Worm (Caenorhabditis elegans): ENCODE measurements around the gene K10D6.4.

K10D6.4 gene

DNA sequence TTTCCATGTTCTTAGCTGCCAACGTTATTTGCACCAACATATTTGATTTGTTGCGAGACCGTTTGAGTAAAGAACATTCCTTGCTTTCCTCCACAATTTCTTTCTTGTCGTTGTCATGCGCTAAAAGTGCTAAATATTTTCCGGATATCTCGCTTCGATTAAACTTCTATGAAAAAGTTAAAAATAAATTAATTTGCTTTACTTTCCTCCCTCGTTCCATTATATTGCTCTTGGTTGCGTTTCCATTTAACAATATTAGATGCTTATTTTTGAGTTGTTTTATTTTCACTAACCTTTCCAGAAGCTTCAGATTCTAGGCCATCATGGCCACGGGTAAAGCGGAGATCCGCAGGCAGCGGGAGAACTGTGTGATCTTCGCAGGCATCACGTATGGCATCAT lies 39.9 kb downstream of the K10D6.4 start, which contains the start of gene pgap-1:
Gene pgap-1, plus strand, starts transcription at position 301 of the 400 bp plus-strand sequence.
- TF ChIP-seq mls-2 (tag; optimal IDR thresholded peaks at IDR 0.05), result no peak
- TF ChIP-seq unc-62 (GFP tag; optimal IDR thresholded peaks at IDR 0.05), result no peak
- no peak for TF ChIP-seq nhr-76 (tag; optimal IDR thresholded peaks at IDR 0.05)
- no peak for TF ChIP-seq snpc-4 (tag; optimal IDR thresholded peaks at IDR 0.05)
- TF ChIP-seq cnd-1 (tag; optimal IDR thresholded peaks at IDR 0.05), result no peak
- TF ChIP-seq blmp-1 (tag; optimal IDR thresholded peaks at IDR 0.05), result no peak
- no peak for TF ChIP-seq sptf-1 (tag; optimal IDR thresholded peaks at IDR 0.05)
- no peak for TF ChIP-seq elt-3 (tag; optimal IDR thresholded peaks at IDR 0.05)
- TF ChIP-seq zip-8 (tag; optimal IDR thresholded peaks at IDR 0.05), result no peak

ce11 chrV:11244539-11244938 lies 42.8 kb downstream of the K10D6.4 start, which contains the start of gene mxl-1:
mxl-1 (plus strand) TSS chrV:11244839.
- TF ChIP-seq tbx-8 (GFP tag; optimal IDR thresholded peaks at IDR 0.05) (no peak), mls-2 (tag; optimal IDR thresholded peaks at IDR 0.05) (no peak), cnd-1 (tag; optimal IDR thresholded peaks at IDR 0.05) (no peak), nhr-12 (tag; optimal IDR thresholded peaks at IDR 0.05) (no peak)

DNA sequence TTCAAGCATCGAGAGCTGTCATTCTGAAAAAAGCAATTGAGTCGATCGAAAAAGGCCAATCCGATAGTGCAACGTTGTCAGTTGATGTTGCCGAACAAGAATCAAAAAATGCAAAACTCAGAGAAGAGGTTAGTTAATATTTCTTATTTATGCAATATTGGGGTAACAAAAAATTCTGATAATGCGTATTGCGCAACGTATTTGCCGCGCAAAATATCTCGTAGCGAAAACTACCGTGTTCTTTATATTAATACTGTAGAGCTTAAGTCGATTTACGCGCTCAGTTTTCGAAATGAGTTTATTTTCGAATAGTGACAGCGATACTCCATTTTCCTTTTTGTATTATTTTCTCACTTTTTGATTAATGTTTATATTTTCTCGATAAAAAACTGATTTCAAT lies 43.3 kb downstream of the K10D6.4 start:
- TF ChIP-seq zip-8 (tag; optimal IDR thresholded peaks at IDR 0.05) (peak; percentile 59), ceh-43 (GFP tag; optimal IDR thresholded peaks at IDR 0.05) (no peak)

ce11 chrV:11247846-11248245 lies 46.1 kb downstream of the K10D6.4 start, which contains the start of gene mam-4:
mam-4 (plus strand) TSS chrV:11248146.
- TF ChIP-seq flh-1 (GFP tag; optimal IDR thresholded peaks at IDR 0.05) (no peak), cnd-1 (tag; optimal IDR thresholded peaks at IDR 0.05) (no peak), snpc-4 (tag; optimal IDR thresholded peaks at IDR 0.05) (no peak), nhr-76 (tag; optimal IDR thresholded peaks at IDR 0.05) (no peak), lsy-2 (tag; optimal IDR thresholded peaks at IDR 0.05) (no peak), unc-120 (tag; optimal IDR thresholded peaks at IDR 0.05; ENCODE audit: poor library complexity, severe bottlenecking) (no peak), mep-1 (tag; optimal IDR thresholded peaks at IDR 0.05) (no peak), M03D4.4 (tag; optimal IDR thresholded peaks at IDR 0.05) (no peak), unc-39 (tag; optimal IDR thresholded peaks at IDR 0.05) (no peak), nhr-12 (tag; optimal IDR thresholded peaks at IDR 0.05) (no peak)

DNA sequence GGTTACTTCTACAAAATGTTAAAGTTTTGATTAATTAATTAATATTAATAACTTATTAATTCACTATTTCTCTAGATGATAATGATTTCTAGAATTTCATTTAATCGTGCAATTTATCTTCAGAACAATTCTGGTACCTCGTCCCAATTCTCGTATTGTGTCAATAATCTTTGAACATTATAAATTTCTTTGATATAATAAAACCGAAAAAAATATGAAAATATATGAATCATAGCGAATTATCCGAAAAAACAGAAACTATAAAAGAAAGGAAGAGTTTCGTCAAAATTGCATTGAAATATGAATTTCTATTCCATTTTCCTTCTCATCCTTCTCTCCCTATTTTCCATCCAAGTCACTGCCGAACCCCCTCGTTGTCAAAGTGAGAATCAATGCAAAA lies 49.0 kb downstream of the K10D6.4 start, which contains the start of gene T19B10.12:
Gene T19B10.12, plus strand, starts transcription at position 301 of the 400 bp plus-strand sequence.
- no peak for TF ChIP-seq tbx-8 (GFP tag; optimal IDR thresholded peaks at IDR 0.05)
- TF ChIP-seq lsy-2 (tag; optimal IDR thresholded peaks at IDR 0.05), result no peak

DNA sequence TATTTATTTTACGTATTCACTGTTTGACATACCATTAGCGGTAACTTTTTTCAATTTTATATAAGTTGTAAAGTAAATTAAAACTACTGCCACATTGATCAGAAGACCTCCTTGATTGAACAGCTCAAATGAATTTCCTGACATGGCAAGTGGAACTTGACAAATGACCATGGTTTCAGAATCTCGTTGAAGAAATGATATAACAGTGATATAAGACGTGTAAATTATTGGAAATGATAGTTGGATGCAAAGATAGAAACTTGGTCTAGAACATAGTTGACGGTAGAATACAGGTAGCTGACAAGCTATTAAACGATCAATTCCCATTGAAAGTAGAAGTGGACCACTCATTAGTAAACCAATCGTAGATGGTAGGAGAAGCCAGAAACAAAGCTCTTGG lies 50.1 kb downstream of the K10D6.4 start:
- TF ChIP-seq flh-1 (GFP tag; optimal IDR thresholded peaks at IDR 0.05), result no peak
- TF ChIP-seq mls-2 (tag; optimal IDR thresholded peaks at IDR 0.05), result no peak
- TF ChIP-seq mab-5 (tag; optimal IDR thresholded peaks at IDR 0.05), result no peak
- no peak for TF ChIP-seq mep-1 (tag; optimal IDR thresholded peaks at IDR 0.05)
- TF ChIP-seq M03D4.4 (tag; optimal IDR thresholded peaks at IDR 0.05), result no peak
- no peak for TF ChIP-seq sem-2 (GFP tag; optimal IDR thresholded peaks at IDR 0.05)
- TF ChIP-seq ceh-39 (tag; optimal IDR thresholded peaks at IDR 0.05), result no peak
- TF ChIP-seq drap-1 (GFP tag; optimal IDR thresholded peaks at IDR 0.05), result no peak
- no peak for TF ChIP-seq lin-13 (tag; optimal IDR thresholded peaks at IDR 0.05)
- TF ChIP-seq zip-8 (tag; optimal IDR thresholded peaks at IDR 0.05), result no peak
- no peak for TF ChIP-seq elt-3 (tag; optimal IDR thresholded peaks at IDR 0.05)

DNA sequence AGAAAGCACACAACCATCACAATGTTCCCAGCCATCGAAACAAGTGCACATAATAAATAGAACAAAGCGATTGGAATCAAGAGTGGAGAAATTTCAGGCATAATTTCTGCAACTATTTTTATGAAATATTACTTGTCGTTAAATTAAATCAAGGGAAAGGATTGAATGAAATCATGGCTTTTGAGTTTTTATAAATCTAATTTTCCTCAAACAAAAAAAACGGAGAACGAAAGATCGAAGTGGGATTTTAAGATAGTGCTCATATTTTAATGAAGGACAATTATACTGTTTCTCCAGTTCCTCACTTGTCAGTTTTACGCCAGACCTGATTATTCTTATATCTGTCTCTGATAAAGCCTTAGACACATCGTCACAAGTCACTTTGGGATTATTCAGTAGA lies 50.7 kb downstream of the K10D6.4 start, which contains the start of gene srsx-33:
Gene srsx-33, minus strand, starts transcription at position 101 of the 400 bp plus-strand sequence.
- TF ChIP-seq mab-5 (tag; optimal IDR thresholded peaks at IDR 0.05) (no peak), nhr-2 (tag; optimal IDR thresholded peaks at IDR 0.05) (no peak), drap-1 (GFP tag; optimal IDR thresholded peaks at IDR 0.05) (no peak), M03D4.4 (tag; optimal IDR thresholded peaks at IDR 0.05) (no peak), sem-2 (GFP tag; optimal IDR thresholded peaks at IDR 0.05) (no peak), unc-39 (tag; optimal IDR thresholded peaks at IDR 0.05) (no peak), ceh-39 (tag; optimal IDR thresholded peaks at IDR 0.05) (no peak), blmp-1 (tag; optimal IDR thresholded peaks at IDR 0.05) (no peak), lin-32 (GFP tag; optimal IDR thresholded peaks at IDR 0.05) (no peak), snpc-4 (tag; optimal IDR thresholded peaks at IDR 0.05) (no peak), unc-62 (GFP tag; optimal IDR thresholded peaks at IDR 0.05) (no peak), nhr-237 (tag; optimal IDR thresholded peaks at IDR 0.05) (no peak), cnd-1 (tag; optimal IDR thresholded peaks at IDR 0.05) (no peak), unc-120 (tag; optimal IDR thresholded peaks at IDR 0.05; ENCODE audit: poor library complexity, severe bottlenecking) (no peak)

Measured in whole organism, mixed stage, embryonic.